Fruit fly (Drosophila melanogaster): ENCODE measurements around the gene CG6729.

Gene CG6729

DNA sequence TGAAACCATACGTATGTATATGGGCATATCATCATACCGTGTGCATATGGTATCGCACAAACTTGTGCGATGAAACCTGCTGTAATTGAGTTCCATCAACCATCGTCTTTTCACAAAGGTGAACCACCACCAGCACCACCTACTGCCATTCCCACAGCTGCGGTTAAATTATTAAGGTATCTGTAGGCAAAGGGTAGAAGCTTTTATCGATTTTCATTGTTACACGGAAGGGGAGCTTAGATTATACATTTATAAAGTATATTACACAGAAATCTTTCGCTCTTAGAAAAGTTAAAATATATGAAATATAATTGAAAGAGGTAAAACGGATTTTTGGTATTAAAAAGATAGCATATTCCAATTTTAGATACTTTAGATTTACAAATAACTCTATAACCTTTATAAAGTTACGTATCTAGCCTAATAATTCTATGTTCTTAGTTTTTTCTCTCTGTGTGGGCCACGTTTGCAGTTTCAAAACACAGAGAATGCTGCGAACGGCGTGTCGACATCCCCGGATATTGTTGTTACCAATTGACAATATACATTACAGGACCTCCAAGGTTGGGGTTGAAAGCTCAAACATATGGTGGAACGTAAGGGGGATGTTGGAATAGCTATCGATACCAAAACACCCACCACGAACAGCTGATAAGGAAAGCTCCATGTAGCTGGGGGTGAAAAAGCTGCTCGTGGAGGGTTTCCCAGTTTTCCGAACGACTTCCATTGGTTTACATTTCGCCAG lies 16.9 kb upstream of the CG6729 start, which contains the start of gene CG6495 (continued):
- no peak for TF ChIP-seq CG4360 (GFP tag; IDR thresholded peaks at IDR 0.05)
- no peak for TF ChIP-seq CG2116 (GFP tag; optimal IDR thresholded peaks at IDR 0.05)
- TF ChIP-seq peb (GFP tag; IDR thresholded peaks at IDR 0.05): no peak
- TF ChIP-seq CG1529 (GFP tag; optimal IDR thresholded peaks at IDR 0.05): no peak
- no peak for TF ChIP-seq HLH54F (GFP tag; optimal IDR thresholded peaks at IDR 0.05)
- TF ChIP-seq Ada2b (GFP tag; IDR thresholded peaks at IDR 0.05): peak; percentile 46; the same call in 1 of the 2 replicates
- peak; percentile 17 for TF ChIP-seq Vsx1 (GFP tag; optimal IDR thresholded peaks at IDR 0.05)
- peak; percentile 40 for TF ChIP-seq CG6765 (GFP tag; optimal IDR thresholded peaks at IDR 0.05)
- TF ChIP-seq YL-1 (GFP tag; optimal IDR thresholded peaks at IDR 0.05): no peak
- no peak for TF ChIP-seq CG14860 (GFP tag; IDR thresholded peaks at IDR 0.05; ENCODE audit: partially characterized antibody)
- no peak for TF ChIP-seq CG1024 (GFP tag; IDR thresholded peaks at IDR 0.05)
- TF ChIP-seq CG6683 (GFP tag; optimal IDR thresholded peaks at IDR 0.05): peak; percentile 45
- no peak for TF ChIP-seq C15 (GFP tag; IDR thresholded peaks at IDR 0.05)
- TF ChIP-seq CG4328 (GFP tag; optimal IDR thresholded peaks at IDR 0.05): peak; percentile 8
- TF ChIP-seq da (GFP tag; optimal IDR thresholded peaks at IDR 0.05): no peak
- peak; percentile 92 for TF ChIP-seq onecut (GFP tag; IDR thresholded peaks at IDR 0.05)
- TF ChIP-seq Fer1 (GFP tag; optimal IDR thresholded peaks at IDR 0.05): peak; percentile 81
- no peak for TF ChIP-seq Drgx (GFP tag; IDR thresholded peaks at IDR 0.05)
- TF ChIP-seq crol (GFP tag; IDR thresholded peaks at IDR 0.05): no peak
- no peak for TF ChIP-seq CG4617 (GFP tag; optimal IDR thresholded peaks at IDR 0.05; ENCODE audit: borderline replicate concordance)
- no peak for TF ChIP-seq vnd (GFP tag; IDR thresholded peaks at IDR 0.05; ENCODE audit: partially characterized antibody)
- TF ChIP-seq CG30403 (GFP tag; optimal IDR thresholded peaks at IDR 0.05): peak; percentile 61
- no peak for TF ChIP-seq CG4854 (GFP tag; optimal IDR thresholded peaks at IDR 0.05)
- TF ChIP-seq lmd (GFP tag; IDR thresholded peaks at IDR 0.05): peak; percentile 45; the same call in 1 of the 2 replicates
- no peak for TF ChIP-seq z (GFP tag; IDR thresholded peaks at IDR 0.05)
- peak; percentile 82 for TF ChIP-seq dmrt99B (tag; optimal IDR thresholded peaks at IDR 0.05)
- TF ChIP-seq ttk (GFP tag; IDR thresholded peaks at IDR 0.05): no peak
- no peak for TF ChIP-seq CG2875 (GFP tag; optimal IDR thresholded peaks at IDR 0.05)
- no peak for TF ChIP-seq Sry-β (GFP tag; optimal IDR thresholded peaks at IDR 0.05)
- no peak for TF ChIP-seq her (GFP tag; optimal IDR thresholded peaks at IDR 0.05)
- TF ChIP-seq Hr3 (GFP tag; optimal IDR thresholded peaks at IDR 0.05): peak; percentile 5
- TF ChIP-seq CG8089 (GFP tag; optimal IDR thresholded peaks at IDR 0.05): no peak
- TF ChIP-seq CTCF (GFP tag; optimal IDR thresholded peaks at IDR 0.05): no peak
- TF ChIP-seq gce (GFP tag; IDR thresholded peaks at IDR 0.05): no peak
- peak; percentile 30; the same call in 2 of the 3 replicates for TF ChIP-seq croc (GFP tag; conservative IDR thresholded peaks at IDR 0.05)
- TF ChIP-seq H15 (GFP tag; IDR thresholded peaks at IDR 0.05): no peak
- no peak for TF ChIP-seq cato (GFP tag; optimal IDR thresholded peaks at IDR 0.05; ENCODE audit: borderline replicate concordance)
- no peak for TF ChIP-seq bigmax (GFP tag; optimal IDR thresholded peaks at IDR 0.05)
- TF ChIP-seq D19A (tag; optimal IDR thresholded peaks at IDR 0.05): peak; percentile 57
- no peak for TF ChIP-seq schlank (tag; optimal IDR thresholded peaks at IDR 0.05)
- no peak for TF ChIP-seq CG12219 (GFP tag; optimal IDR thresholded peaks at IDR 0.05)
- no peak for TF ChIP-seq Mes4 (GFP tag; optimal IDR thresholded peaks at IDR 0.05)
- TF ChIP-seq Dad (GFP tag; optimal IDR thresholded peaks at IDR 0.05): no peak
- peak; percentile 30 for TF ChIP-seq ind (GFP tag; optimal IDR thresholded peaks at IDR 0.05)
- no peak for TF ChIP-seq CG12104 (GFP tag; optimal IDR thresholded peaks at IDR 0.05)
- TF ChIP-seq CG12942 (GFP tag; optimal IDR thresholded peaks at IDR 0.05): no peak
- no peak for TF ChIP-seq Myb (GFP tag; optimal IDR thresholded peaks at IDR 0.05)
- no peak for TF ChIP-seq Atf-2 (GFP tag; optimal IDR thresholded peaks at IDR 0.05)
- TF ChIP-seq pum (GFP tag; optimal IDR thresholded peaks at IDR 0.05): no peak
- peak; percentile 51 for TF ChIP-seq Awh (GFP tag; IDR thresholded peaks at IDR 0.05)
- peak; percentile 34 for TF ChIP-seq salm (tag; optimal IDR thresholded peaks at IDR 0.05)
- no peak for TF ChIP-seq maf-S (GFP tag; optimal IDR thresholded peaks at IDR 0.05)

All from whole organism, embryonic.